Fruit fly (Drosophila melanogaster): Measurements from ENCODE around the gene CatB.

The CatB gene

DNA sequence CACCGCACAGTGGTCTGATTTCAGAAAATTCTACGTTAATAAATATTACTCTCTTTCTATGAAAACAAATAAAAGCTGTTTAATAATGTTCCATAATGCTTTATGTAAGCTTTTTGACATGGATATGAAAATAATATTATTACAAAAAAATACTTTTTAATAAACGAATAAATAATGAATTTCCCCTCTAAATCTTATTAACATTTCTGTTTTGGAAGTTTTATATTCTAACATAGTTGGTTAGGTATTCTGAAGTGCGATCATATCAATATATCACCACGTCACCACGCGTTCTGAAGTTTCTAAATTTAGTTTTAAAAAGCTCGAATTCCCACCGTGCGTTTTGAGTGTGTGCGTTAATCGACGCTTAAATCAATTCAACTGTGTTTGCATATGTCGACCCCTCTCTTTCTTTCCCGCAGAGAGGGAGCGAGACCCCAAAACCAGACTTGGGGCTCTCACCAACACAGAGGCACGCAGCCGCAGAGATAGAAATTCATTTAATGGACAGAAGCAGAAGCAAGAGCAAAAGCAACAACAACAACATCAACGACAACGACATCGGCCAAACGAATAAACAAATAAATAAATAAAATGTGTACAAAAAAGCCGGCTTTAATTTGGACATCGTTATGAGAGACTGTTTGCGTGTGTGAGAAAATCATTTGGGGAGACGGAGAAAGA lies 13.9 kb upstream of the CatB start:
- no peak for TF ChIP-seq Dll (optimal IDR thresholded peaks at IDR 0.05)
- peak; percentile 41 for TF ChIP-seq CG8478 (optimal IDR thresholded peaks at IDR 0.05)

DNA sequence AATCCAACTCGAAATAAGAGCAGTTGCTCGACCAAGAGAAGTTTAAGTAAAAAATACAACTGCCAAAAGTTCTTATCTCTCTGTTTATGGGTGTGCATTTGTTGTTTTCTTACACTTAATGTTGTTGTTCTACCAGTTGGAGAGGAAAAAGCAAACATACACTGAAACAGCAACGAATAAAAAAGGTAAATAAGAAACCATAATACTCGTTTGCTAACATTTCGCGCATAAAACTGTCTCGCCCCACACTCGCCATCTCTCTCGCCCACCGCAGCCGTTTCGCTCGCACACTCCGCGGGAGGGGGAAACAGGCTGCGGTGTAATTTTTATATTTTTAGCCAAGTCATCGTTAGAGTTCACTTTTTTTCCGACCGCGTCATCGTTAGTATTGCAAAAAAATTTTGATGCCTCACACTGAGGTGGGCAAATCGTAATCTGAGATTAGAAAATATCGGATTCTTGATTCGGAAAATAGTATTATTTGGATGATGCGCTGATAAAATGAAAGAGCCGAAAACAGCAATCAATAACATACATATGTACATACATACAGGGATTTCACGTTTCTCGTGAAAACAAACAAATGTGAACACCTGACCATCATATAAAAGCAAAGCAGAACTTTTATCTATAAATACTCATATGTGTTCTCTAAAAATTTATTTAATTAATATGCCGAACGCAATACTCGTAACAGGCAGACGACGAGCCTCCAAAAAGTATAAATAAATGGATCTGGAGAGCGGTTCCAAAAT lies 12.8 kb upstream of the CatB start:
- no peak for TF ChIP-seq EcR (GFP tag; optimal IDR thresholded peaks at IDR 0.05)
- TF ChIP-seq CG8478 (optimal IDR thresholded peaks at IDR 0.05) = no peak
- TF ChIP-seq Dll (optimal IDR thresholded peaks at IDR 0.05) = no peak

DNA sequence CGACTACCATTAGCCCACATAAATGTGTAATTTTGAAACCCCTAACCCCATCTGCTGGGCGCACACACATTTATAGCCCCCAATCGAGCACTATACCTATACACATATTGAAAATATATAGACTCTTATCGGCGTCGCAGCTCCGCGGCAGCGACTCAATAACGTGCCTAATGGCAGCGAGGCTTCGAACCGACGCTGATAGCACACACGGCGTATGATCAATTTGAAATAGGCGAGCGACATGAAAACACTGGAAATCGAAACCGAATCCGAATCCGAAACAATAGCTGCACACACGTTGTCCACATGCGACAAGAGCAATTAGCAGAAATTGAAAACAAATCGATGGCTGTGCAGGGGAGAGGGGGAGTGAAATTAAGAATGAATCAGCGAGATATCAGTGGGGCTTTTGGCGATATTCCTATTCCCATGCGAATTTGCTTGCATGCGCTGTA lies 11.1 kb upstream of the CatB start:
- TF ChIP-seq psq (optimal IDR thresholded peaks at IDR 0.05) (no peak), Dll (optimal IDR thresholded peaks at IDR 0.05) (no peak), EcR (GFP tag; optimal IDR thresholded peaks at IDR 0.05) (no peak), usp (GFP tag; optimal IDR thresholded peaks at IDR 0.05) (no peak)

DNA sequence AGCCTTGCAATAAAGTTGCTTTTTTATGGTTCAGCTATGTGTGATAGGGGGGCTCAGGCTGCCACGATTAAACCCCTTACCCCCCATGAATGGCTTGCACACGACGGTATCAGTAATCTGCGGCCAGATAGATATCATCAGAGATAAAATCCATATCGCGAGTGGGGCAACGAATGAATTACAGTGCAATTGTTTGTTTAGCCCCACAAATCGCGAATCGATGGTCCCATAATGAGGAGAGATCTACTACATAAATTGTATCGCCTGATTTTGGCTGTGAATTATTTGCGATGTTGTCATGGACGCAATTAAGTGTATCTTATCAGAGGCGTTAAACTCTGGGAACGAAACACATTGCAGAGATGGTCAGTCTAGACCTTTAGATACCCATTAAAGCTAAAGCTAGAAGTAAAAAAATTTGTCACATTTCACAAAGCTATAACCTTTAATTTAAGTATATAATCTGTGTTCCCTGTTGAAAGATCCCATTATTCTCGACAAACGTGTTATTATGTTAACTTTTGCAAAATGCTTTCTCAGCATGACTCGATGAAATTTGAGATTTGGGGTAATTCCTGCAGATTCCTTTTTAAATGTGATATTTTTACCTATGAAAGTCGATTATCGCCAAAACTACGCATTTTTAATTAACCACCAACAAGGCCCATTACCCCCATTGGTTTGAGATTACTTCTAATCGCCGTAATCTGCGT lies 7.3 kb upstream of the CatB start:
- TF ChIP-seq usp (GFP tag; optimal IDR thresholded peaks at IDR 0.05) = no peak
- no peak for TF ChIP-seq psq (optimal IDR thresholded peaks at IDR 0.05)
- TF ChIP-seq EcR (GFP tag; optimal IDR thresholded peaks at IDR 0.05) = no peak
- TF ChIP-seq CG8478 (optimal IDR thresholded peaks at IDR 0.05) = no peak
- TF ChIP-seq pan (optimal IDR thresholded peaks at IDR 0.05) = no peak
- no peak for TF ChIP-seq Dll (optimal IDR thresholded peaks at IDR 0.05)

DNA sequence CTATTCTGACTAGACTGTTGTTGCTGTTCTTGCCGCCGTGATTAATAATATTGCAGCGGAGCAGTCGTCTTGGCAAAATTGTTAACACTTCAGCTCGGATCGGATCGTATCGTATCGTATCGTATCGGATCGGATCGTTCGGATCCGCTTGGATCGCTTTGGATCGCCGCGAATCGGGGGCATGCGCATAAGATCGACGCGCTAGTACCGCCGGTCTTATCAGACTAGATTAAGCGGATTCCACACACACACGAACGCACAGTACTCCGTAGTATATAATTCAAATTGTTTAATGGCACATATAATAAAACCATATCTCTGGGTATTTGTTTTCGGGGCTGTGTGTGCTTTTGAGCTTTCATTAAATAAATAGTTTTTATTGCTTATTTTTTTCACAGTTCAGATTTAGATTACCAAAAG lies 5.5 kb upstream of the CatB start:
- no peak for TF ChIP-seq EcR (GFP tag; optimal IDR thresholded peaks at IDR 0.05)
- no peak for TF ChIP-seq pan (optimal IDR thresholded peaks at IDR 0.05)

DNA sequence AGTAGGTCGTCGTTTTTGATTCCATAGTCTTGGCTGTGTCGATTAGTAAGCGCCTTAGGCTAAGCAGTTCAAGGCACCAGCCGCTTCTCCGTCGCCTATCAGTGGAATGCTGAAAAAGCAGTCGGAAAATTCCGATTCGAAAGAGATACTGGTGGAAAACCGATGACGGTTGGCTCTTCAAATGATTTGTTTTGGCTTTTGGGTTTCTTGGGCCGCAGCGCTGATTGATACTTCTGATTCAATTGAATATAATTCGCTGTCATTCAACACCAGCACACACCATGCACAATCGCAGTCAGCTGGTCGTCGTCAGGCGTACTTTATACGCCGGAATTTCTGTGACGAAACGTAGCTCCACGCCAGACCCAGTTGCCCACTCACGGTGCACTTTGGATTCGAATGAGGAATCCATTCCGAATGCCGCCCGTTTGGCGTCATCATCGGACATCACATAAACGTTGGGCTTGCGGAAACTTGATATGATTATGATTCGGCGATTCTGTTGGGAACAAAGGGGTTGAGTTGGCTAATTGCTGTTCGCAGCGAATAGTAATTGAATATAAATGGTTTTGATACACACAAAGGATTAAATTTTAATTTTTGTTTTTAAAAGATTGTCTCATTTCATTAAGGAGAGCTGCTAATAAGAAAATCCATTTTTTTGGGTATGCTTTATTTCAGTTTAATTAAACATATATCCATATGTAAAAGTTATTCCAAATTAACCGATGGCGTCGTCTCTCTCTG lies 4.3 kb upstream of the CatB start:
- no peak for TF ChIP-seq psq (optimal IDR thresholded peaks at IDR 0.05)
- no peak for TF ChIP-seq EcR (GFP tag; optimal IDR thresholded peaks at IDR 0.05)
- TF ChIP-seq CG8478 (optimal IDR thresholded peaks at IDR 0.05) = no peak
- TF ChIP-seq usp (GFP tag; optimal IDR thresholded peaks at IDR 0.05) = no peak
- TF ChIP-seq pan (optimal IDR thresholded peaks at IDR 0.05) = no peak
- TF ChIP-seq Dll (optimal IDR thresholded peaks at IDR 0.05) = no peak

DNA sequence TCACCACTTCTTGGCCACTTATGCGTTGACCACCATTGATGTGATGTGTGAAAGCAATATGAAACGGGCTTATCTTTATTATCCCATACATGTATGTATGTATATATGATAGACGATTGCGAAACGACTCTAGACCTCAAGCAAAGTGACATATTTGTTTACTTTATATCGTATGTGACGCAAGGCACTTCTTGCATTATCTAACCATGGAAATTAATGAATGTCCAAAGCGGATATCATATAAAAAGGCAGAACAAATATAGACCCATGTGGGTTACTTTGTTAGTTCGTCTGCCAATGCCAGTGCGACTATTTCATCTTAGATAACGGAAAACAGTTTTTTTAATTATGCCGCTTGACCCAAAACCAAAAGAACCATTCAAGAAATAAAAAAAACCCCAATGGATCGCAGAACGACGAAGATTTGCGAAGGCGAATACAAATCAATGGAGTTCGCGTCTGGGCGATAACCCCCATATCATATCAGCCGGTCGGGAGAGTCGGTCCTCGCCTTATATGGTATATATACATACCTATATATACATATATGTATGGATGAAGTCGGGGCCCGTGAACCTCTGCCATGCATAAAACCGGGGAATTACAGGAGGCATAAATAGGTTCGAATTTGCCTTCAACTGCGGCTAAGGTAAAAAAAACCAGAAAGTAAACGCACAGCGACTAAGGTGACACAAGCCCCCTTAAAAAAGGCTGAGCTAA lies 2.3 kb upstream of the CatB start:
- TF ChIP-seq usp (GFP tag; optimal IDR thresholded peaks at IDR 0.05) (no peak), EcR (GFP tag; optimal IDR thresholded peaks at IDR 0.05) (no peak)

DNA sequence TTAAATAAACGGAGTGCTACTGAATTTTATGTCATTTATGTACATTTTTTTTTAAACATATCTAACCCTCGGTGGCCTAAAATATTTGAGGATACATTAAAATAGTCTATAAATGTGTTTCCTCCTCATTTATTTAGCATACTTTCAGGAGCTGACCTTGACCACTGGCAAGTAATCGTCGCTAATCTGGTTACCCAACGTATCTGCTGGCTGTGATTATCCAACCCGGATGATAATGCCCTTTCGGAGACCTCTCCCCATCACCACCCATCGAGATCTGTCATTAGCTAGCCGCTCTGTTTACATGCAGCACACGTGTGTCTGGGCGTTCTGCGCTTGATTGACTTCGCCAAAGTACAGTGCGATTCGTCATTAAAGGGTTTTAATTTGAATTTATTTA lies 2.1 kb downstream of the CatB start:
- TF ChIP-seq psq (optimal IDR thresholded peaks at IDR 0.05) (no peak), Dll (optimal IDR thresholded peaks at IDR 0.05) (no peak), pan (optimal IDR thresholded peaks at IDR 0.05) (no peak), usp (GFP tag; optimal IDR thresholded peaks at IDR 0.05) (no peak), EcR (GFP tag; optimal IDR thresholded peaks at IDR 0.05) (no peak), CG8478 (optimal IDR thresholded peaks at IDR 0.05) (no peak)

DNA sequence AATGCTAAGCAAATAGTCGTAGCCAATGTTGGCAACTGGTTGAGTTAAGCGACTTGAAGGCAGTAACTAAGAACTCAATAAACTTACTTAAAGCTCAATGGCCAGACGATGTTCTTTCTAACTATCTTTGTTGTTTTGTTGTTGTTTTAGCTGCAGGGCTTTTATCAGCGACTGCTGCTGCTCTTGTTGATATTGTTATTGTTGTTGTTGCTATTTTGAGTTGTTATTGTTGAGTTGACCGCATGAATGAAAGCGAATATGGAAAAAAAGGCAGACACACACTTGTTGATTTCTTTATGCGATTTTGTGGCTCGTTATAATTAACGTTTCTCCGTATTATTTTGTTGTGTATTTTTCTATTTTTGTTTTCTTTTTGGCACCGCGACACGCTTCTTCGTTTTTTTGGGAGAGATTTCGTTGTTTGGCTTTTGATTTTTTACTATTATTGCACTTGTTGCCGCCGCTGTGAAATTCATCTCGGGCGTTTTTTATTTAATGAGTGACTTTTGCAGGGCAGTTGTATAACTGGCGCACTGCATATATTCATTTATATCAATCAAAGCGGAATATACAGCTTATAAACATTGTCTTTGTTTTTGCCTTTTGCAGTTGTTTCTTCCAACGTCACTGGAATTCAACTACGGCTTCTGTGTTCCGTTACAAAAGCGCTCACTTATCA lies 3.2 kb downstream of the CatB start:
- no peak for TF ChIP-seq EcR (GFP tag; optimal IDR thresholded peaks at IDR 0.05)
- TF ChIP-seq CG8478 (optimal IDR thresholded peaks at IDR 0.05) = no peak
- no peak for TF ChIP-seq Dll (optimal IDR thresholded peaks at IDR 0.05)

DNA sequence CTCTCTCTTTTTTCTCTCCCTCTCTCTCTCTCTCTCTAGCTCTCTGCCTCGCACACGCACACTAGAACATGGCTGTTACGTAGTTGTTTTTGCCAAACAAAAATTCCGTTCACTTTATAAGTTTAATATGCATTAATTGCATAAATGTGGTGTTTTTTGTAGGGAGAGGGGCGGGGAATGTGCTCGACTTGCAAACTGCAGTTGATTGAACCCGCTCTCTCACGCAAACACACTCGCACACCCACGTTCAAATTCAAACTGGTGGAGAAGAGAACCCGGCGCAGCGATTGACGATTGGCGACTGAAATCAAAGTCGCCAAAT lies 3.7 kb downstream of the CatB start:
- TF ChIP-seq EcR (GFP tag; optimal IDR thresholded peaks at IDR 0.05) = peak; percentile 59 to 86
- TF ChIP-seq pan (optimal IDR thresholded peaks at IDR 0.05) = no peak

DNA sequence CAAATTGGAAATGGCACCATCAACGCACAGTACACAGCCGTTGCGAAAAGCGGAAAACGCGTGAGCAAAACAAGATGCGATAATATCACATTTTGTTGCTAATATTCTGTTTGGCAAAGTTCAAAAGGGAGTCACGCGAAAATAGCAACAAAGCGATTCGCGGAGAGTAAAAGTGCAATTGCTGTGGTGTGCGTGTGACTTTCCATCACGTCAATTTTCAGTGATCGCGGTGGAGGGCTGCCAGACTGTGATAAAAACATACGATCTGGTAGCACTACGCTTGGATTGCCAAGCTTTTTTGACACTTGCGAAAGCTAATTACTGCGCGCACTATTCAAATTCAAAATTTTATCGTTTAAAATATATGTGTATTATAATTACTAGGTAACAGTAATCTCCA lies 4.0 kb downstream of the CatB start, which contains the start of gene Hnf4:
Hnf4 (minus strand) TSS at position 199 of the 400 bp plus-strand sequence.
- TF ChIP-seq psq (optimal IDR thresholded peaks at IDR 0.05) (no peak), usp (GFP tag; optimal IDR thresholded peaks at IDR 0.05) (no peak), CG8478 (optimal IDR thresholded peaks at IDR 0.05) (no peak), pan (optimal IDR thresholded peaks at IDR 0.05) (no peak), EcR (GFP tag; optimal IDR thresholded peaks at IDR 0.05) (no peak), Dll (optimal IDR thresholded peaks at IDR 0.05) (no peak)

DNA sequence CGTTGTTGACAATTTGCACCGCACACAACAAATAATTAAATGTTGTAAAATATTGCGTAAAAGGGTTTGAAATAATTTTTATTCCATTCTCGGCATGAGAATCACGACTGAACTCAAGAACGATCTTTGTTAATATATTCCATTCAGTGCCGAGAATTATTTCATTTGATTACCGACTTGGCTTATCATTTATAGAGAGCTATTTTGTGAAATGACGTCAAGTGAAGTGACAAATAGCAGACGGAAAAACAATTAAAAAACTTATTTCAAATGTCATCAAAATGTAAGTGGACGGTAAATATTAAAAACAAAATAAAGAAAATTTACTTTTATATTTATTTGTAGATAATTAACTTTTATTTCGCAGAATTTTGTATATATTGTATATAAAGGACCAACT lies 9.1 kb downstream of the CatB start:
- TF ChIP-seq psq (optimal IDR thresholded peaks at IDR 0.05) (no peak), Dll (optimal IDR thresholded peaks at IDR 0.05) (no peak), usp (GFP tag; optimal IDR thresholded peaks at IDR 0.05) (no peak), pan (optimal IDR thresholded peaks at IDR 0.05) (no peak), CG8478 (optimal IDR thresholded peaks at IDR 0.05) (no peak), EcR (GFP tag; optimal IDR thresholded peaks at IDR 0.05) (no peak)
